Fruit fly (Drosophila melanogaster) S2 (cell line): ENCODE data around the gene CG4408.

Source experiments
- CG8478 ChIP-seq: fragments of >200 bp; optimal IDR thresholded peaks from 2 replicates; lab custom pipeline; 2018
- CTCF ChIP-seq, 2 experiments: fragments of >200 bp; optimal IDR thresholded peaks; 2 replicates each; lab custom pipeline; 2018

DNA sequence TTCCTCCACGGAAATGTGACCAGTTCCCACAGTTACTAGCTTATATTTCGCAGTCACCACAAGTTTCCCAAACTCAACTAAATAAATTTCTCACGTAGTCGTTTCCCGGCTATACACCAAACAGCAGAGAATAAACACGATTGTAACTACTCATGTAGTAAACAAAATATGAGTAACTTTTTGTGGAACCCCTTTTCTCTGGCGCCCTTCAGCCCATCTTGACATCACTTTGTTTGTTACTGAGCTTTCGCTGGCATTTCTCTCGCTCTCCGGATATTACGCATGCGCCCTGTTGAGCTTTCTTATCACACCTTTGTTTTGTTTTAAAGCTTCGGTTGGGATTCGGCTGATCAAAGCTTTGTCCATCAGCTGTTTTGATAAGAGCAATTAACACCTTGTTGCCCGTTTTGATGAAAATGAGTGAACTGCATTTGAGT lies 22.7 kb upstream of the CG4408 start:
- no peak for TF ChIP-seq CG8478 (lab: Kevin White, UChicago)
- TF ChIP-seq CTCF (optimal IDR thresholded peaks at IDR 0.05; lab: Kevin White, UChicago): no peak
